Worm (Caenorhabditis elegans) whole organism, L1 larva: ENCODE measurements around the gene K04A8.19.

Experiments
- C04F5.9 ChIP-seq: sonication (generic microtip); optimal IDR thresholded peaks from 2 replicates; lab custom pipeline; 2016; ENCODE audit warnings: missing genetic modification characterization, missing compliant biosample characterization
- C16A3.4 ChIP-seq: fragments of 150-350 bp; optimal IDR thresholded peaks from 2 replicates; lab custom pipeline; 2014; ENCODE audit warnings: missing biosample characterization, missing genetic modification characterization
- F16B12.6 ChIP-seq: fragments of 150-350 bp; optimal IDR thresholded peaks from 2 replicates; lab custom pipeline; 2014; ENCODE audit warnings: missing biosample characterization, missing genetic modification characterization
- aha-1 ChIP-seq: fragments of 150-350 bp; optimal IDR thresholded peaks from 2 replicates; lab custom pipeline; 2014; ENCODE audit warnings: missing biosample characterization, missing genetic modification characterization
- alr-1 ChIP-seq: fragments of 200-800 bp; sonication (Bioruptor generic); optimal IDR thresholded peaks from 2 replicates; lab custom pipeline; 2018; ENCODE audit warnings: borderline replicate concordance, mild to moderate bottlenecking, missing genetic modification characterization, missing compliant biosample characterization
- ama-1 ChIP-seq: fragments of 150-350 bp; optimal IDR thresholded peaks from 2 replicates; lab custom pipeline; 2014
- ceh-63 ChIP-seq: fragments of 200-800 bp; sonication (Bioruptor generic); optimal IDR thresholded peaks from 2 replicates; lab custom pipeline; 2018; ENCODE audit warnings: mild to moderate bottlenecking, missing genetic modification characterization, missing compliant biosample characterization
- ceh-88 ChIP-seq: fragments of 200-800 bp; sonication (Bioruptor generic); IDR thresholded peaks from 2 replicates; pipeline ENCODE4 v1.3.6; 2022; ENCODE audit warnings: missing genetic modification characterization, missing compliant biosample characterization
- ceh-90 ChIP-seq: sonication (generic microtip); optimal IDR thresholded peaks from 2 replicates; lab custom pipeline; 2016; ENCODE audit warnings: missing genetic modification characterization, missing compliant biosample characterization
- dpl-1 ChIP-seq, 3 experiments: fragments of 150-350 bp in 2 of 3; sonication (generic microtip) in 1 of 3; optimal IDR thresholded peaks; 2 replicates each; lab custom pipeline; 2014 to 2017; ENCODE audit warnings: missing biosample characterization in 3 of 3, missing genetic modification characterization in 3 of 3, missing genetic modification reagents in 3 of 3
- efl-1 ChIP-seq, 4 experiments: fragments of 150-350 bp; optimal IDR thresholded peaks in 3 of 4; peaks in 1 of 4; 1 replicate in 1 of 4; 2 replicates in 3 of 4; lab custom pipeline; 2014; ENCODE audit warnings: missing biosample characterization in 2 of 4, missing genetic modification characterization in 2 of 4, missing genetic modification reagents in 2 of 4
- efl-3 ChIP-seq: fragments of 200-800 bp; sonication (Bioruptor generic); optimal IDR thresholded peaks from 2 replicates; lab custom pipeline; 2018; ENCODE audit warnings: mild to moderate bottlenecking, missing genetic modification characterization, missing compliant biosample characterization
- elt-3 ChIP-seq, 6 experiments: fragments of 150-350 bp in 1 of 6; sonication (generic microtip); optimal IDR thresholded peaks; 2 replicates each; lab custom pipeline; 2017 to 2018; ENCODE audit warnings: missing biosample characterization in 6 of 6, missing genetic modification characterization in 6 of 6, inconsistent platforms in 1 of 6
- fkh-8 ChIP-seq: sonication (generic microtip); optimal IDR thresholded peaks from 2 replicates; lab custom pipeline; 2016; ENCODE audit warnings: mild to moderate bottlenecking, missing genetic modification characterization, missing compliant biosample characterization
- fos-1 ChIP-seq: fragments of 150-350 bp; optimal IDR thresholded peaks from 2 replicates; lab custom pipeline; 2014; ENCODE audit warnings: missing biosample characterization, missing genetic modification characterization
- hlh-17 ChIP-seq: fragments of 200-800 bp; sonication (Bioruptor generic); optimal IDR thresholded peaks from 2 replicates; lab custom pipeline; 2018; ENCODE audit warnings: missing genetic modification characterization, mild to moderate bottlenecking, missing compliant biosample characterization, moderate library complexity, borderline replicate concordance
- hlh-4 ChIP-seq: sonication (generic microtip); optimal IDR thresholded peaks from 2 replicates; lab custom pipeline; 2016; ENCODE audit warnings: mild to moderate bottlenecking, missing genetic modification characterization, missing compliant biosample characterization
- hpl-2 ChIP-seq: fragments of 150-350 bp; optimal IDR thresholded peaks from 2 replicates; lab custom pipeline; 2014; ENCODE audit warnings: missing biosample characterization, missing genetic modification reagents, missing genetic modification characterization
- isw-1 ChIP-seq: fragments of 200-800 bp; sonication (Bioruptor generic); IDR thresholded peaks from 2 replicates; pipeline ENCODE4 v1.3.6; 2022; ENCODE audit warnings: missing genetic modification characterization, missing compliant biosample characterization
- jun-1 ChIP-seq: fragments of 150-350 bp; optimal IDR thresholded peaks from 2 replicates; lab custom pipeline; 2014; ENCODE audit warnings: missing biosample characterization, missing genetic modification reagents, missing genetic modification characterization
- lin-39 ChIP-seq: fragments of 150-350 bp; optimal IDR thresholded peaks from 2 replicates; lab custom pipeline; 2014; ENCODE audit warnings: missing biosample characterization, missing genetic modification reagents, missing genetic modification characterization
- lsy-2 ChIP-seq, 2 experiments: fragments of 150-350 bp; optimal IDR thresholded peaks; 2 replicates each; lab custom pipeline; 2014; ENCODE audit warnings: missing biosample characterization in 2 of 2, missing genetic modification characterization in 2 of 2
- mab-9 ChIP-seq: fragments of 200-800 bp; sonication (Bioruptor generic); IDR thresholded peaks from 2 replicates; pipeline ENCODE4 v1.3.6; 2022; ENCODE audit warnings: missing genetic modification reagents, missing genetic modification characterization, missing compliant biosample characterization
- nhr-11 ChIP-seq: fragments of 150-350 bp; optimal IDR thresholded peaks from 2 replicates; lab custom pipeline; 2014; ENCODE audit warnings: missing biosample characterization, missing genetic modification characterization
- nhr-12 ChIP-seq: sonication (generic microtip); optimal IDR thresholded peaks from 2 replicates; lab custom pipeline; 2017; ENCODE audit warnings: missing biosample characterization, missing genetic modification characterization
- nhr-20 ChIP-seq: sonication (generic microtip); optimal IDR thresholded peaks from 2 replicates; lab custom pipeline; 2016; ENCODE audit warnings: mild to moderate bottlenecking, missing genetic modification characterization, missing compliant biosample characterization
- nhr-28 ChIP-seq: fragments of 150-350 bp; optimal IDR thresholded peaks from 2 replicates; lab custom pipeline; 2014; ENCODE audit warnings: missing biosample characterization, missing genetic modification characterization
- nhr-71 ChIP-seq: sonication (generic microtip); optimal IDR thresholded peaks from 2 replicates; lab custom pipeline; 2016; ENCODE audit warnings: mild to moderate bottlenecking, missing genetic modification characterization, moderate library complexity, missing compliant biosample characterization
- nhr-77 ChIP-seq: fragments of 150-350 bp; optimal IDR thresholded peaks from 2 replicates; lab custom pipeline; 2014; ENCODE audit warnings: missing biosample characterization, missing genetic modification characterization
- nhr-85 ChIP-seq: sonication (generic microtip); peaks from one replicate; lab custom pipeline; 2016; ENCODE audit warnings: missing genetic modification characterization, inconsistent platforms, missing compliant biosample characterization
- pag-3 ChIP-seq: sonication (generic microtip); optimal IDR thresholded peaks from 2 replicates; lab custom pipeline; 2017; ENCODE audit warnings: missing genetic modification characterization, mild to moderate bottlenecking, missing compliant biosample characterization, antibody characterized with exemption, borderline replicate concordance; ENCODE audit not compliant: insufficient read depth
- pax-3 ChIP-seq: fragments of 200-800 bp; sonication (Bioruptor generic); optimal IDR thresholded peaks from 2 replicates; lab custom pipeline; 2018; ENCODE audit warnings: mild to moderate bottlenecking, missing genetic modification characterization, moderate library complexity, missing compliant biosample characterization
- rnt-1 ChIP-seq: sonication (generic microtip); optimal IDR thresholded peaks from 2 replicates; lab custom pipeline; 2016; ENCODE audit warnings: mild to moderate bottlenecking, missing genetic modification characterization, moderate library complexity, missing compliant biosample characterization
- snpc-4 ChIP-seq: fragments of 150-350 bp; optimal IDR thresholded peaks from 2 replicates; lab custom pipeline; 2014; ENCODE audit warnings: missing biosample characterization, missing genetic modification characterization
- sup-37 ChIP-seq: fragments of 200-800 bp; sonication (Bioruptor generic); optimal IDR thresholded peaks from 2 replicates; lab custom pipeline; 2018; ENCODE audit warnings: mild to moderate bottlenecking, missing genetic modification characterization, missing compliant biosample characterization
- unc-62 ChIP-seq: fragments of 150-350 bp; optimal IDR thresholded peaks from 2 replicates; lab custom pipeline; 2014; ENCODE audit warnings: missing biosample characterization, missing genetic modification reagents, missing genetic modification characterization
- vab-15 ChIP-seq: sonication (generic microtip); optimal IDR thresholded peaks from 2 replicates; lab custom pipeline; 2017; ENCODE audit warnings: missing genotype, mild to moderate bottlenecking, missing genetic modification characterization, missing compliant biosample characterization
- xbp-1 ChIP-seq: sonication (generic microtip); optimal IDR thresholded peaks from 2 replicates; lab custom pipeline; 2016; ENCODE audit warnings: missing genetic modification characterization, missing compliant biosample characterization
- zip-4 ChIP-seq: fragments of 200-800 bp; sonication (Bioruptor generic); optimal IDR thresholded peaks from 2 replicates; lab custom pipeline; 2018; ENCODE audit warnings: mild to moderate bottlenecking, missing genetic modification characterization, moderate library complexity, missing compliant biosample characterization
- ztf-11 ChIP-seq, 2 experiments: sonication (generic microtip); optimal IDR thresholded peaks; 2 replicates each; lab custom pipeline; 2016 to 2017; ENCODE audit warnings: missing genetic modification characterization in 2 of 2, missing biosample characterization in 1 of 2, missing compliant biosample characterization in 1 of 2

K04A8.19 gene

ce11 chrV:6516491-6517304 lies 37.5 kb downstream of the K04A8.19 start, which contains the start of gene mdh-1 (continued):
- TF ChIP-seq snpc-4 (tag; lab: Kevin White, UChicago) (no peak), zip-4 (GFP tag; lab: Kevin White, UChicago) (no peak), isw-1 (GFP tag; lab: Robert Waterston, UW) (no peak), lsy-2 (tag; optimal IDR thresholded peaks at IDR 0.05; lab: Kevin White, UChicago) (no peak), F16B12.6 (tag; lab: Kevin White, UChicago) (no peak), ama-1 (no peak), vab-15 (tag; lab: Kevin White, UChicago) (no peak), dpl-1 (GFP tag; optimal IDR thresholded peaks at IDR 0.05; lab: Kevin White, UChicago) (peak; percentile 44 to 79 (median 53)), lin-39 (no peak), elt-3 (tag; optimal IDR thresholded peaks at IDR 0.05; lab: Kevin White, UChicago) (peak in 1 of 6 experiments; percentile 40), ztf-11 (tag; optimal IDR thresholded peaks at IDR 0.05; lab: Kevin White, UChicago) (no peak), alr-1 (tag; lab: Kevin White, UChicago) (no peak), nhr-71 (tag; lab: Kevin White, UChicago) (no peak), C16A3.4 (tag; lab: Kevin White, UChicago) (no peak), unc-62 (GFP tag; lab: Kevin White, UChicago) (no peak), nhr-11 (tag; lab: Kevin White, UChicago) (no peak), nhr-20 (tag; lab: Kevin White, UChicago) (no peak), pax-3 (tag; lab: Kevin White, UChicago) (peak; percentile 11), nhr-85 (tag; lab: Kevin White, UChicago) (peak; percentile 30), sup-37 (GFP tag; lab: Kevin White, UChicago) (no peak), nhr-12 (tag; lab: Kevin White, UChicago) (no peak), ceh-88 (no peak), fkh-8 (tag; lab: Kevin White, UChicago) (peak; percentile 33), efl-1 (optimal IDR thresholded peaks at IDR 0.05; lab: Kevin White, UChicago) (peak in 1 of 2 experiments; percentile 75), efl-1 (GFP tag; optimal IDR thresholded peaks at IDR 0.05 in 1 of 2; lab: Kevin White, UChicago) (peak; percentile 72 to 96), jun-1 (tag; lab: Kevin White, UChicago) (no peak), hlh-17 (GFP tag; lab: Kevin White, UChicago) (no peak), C04F5.9 (tag; lab: Kevin White, UChicago) (no peak), nhr-77 (tag; lab: Kevin White, UChicago) (no peak), nhr-28 (no peak), fos-1 (no peak), rnt-1 (tag; lab: Kevin White, UChicago) (no peak), pag-3 (tag; lab: Kevin White, UChicago) (no peak), ceh-63 (GFP tag; lab: Kevin White, UChicago) (no peak)

- TF ChIP-seq C16A3.4 (tag; lab: Kevin White, UChicago) (no peak), rnt-1 (tag; lab: Kevin White, UChicago) (no peak), ceh-90 (tag; lab: Kevin White, UChicago) (no peak), hpl-2 (GFP tag; lab: Kevin White, UChicago) (no peak), mab-9 (GFP tag; lab: Robert Waterston, UW) (no peak), hlh-4 (tag; lab: Kevin White, UChicago) (no peak), xbp-1 (no peak), aha-1 (tag; lab: Kevin White, UChicago) (no peak), efl-3 (GFP tag; lab: Kevin White, UChicago) (no peak), F16B12.6 (tag; lab: Kevin White, UChicago) (no peak)
Observed at ce11 chrV:6515344-6515743, 38.9 kb downstream of the K04A8.19 start.
